Worm (Caenorhabditis elegans): ENCODE measurements around the gene Y38H8A.1.

ce11 chrIV:13454698-13455097, 27.9 kb upstream of the Y38H8A.1 start, which contains the start of gene uso-1:
- TF ChIP-seq nfya-1 (tag; optimal IDR thresholded peaks at IDR 0.05) (no peak), ceh-19 (GFP tag; optimal IDR thresholded peaks at IDR 0.05) (no peak), ztf-16 (tag; optimal IDR thresholded peaks at IDR 0.05) (no peak), unc-55 (GFP tag; optimal IDR thresholded peaks at IDR 0.05) (no peak), hlh-13 (GFP tag; optimal IDR thresholded peaks at IDR 0.05) (no peak), tbx-7 (tag; optimal IDR thresholded peaks at IDR 0.05) (no peak), pqm-1 (tag; optimal IDR thresholded peaks at IDR 0.05) (no peak), elt-2 (tag; optimal IDR thresholded peaks at IDR 0.05) (no peak), unc-3 (GFP tag; conservative IDR thresholded peaks at IDR 0.05) (no peak), unc-3 (tag; optimal IDR thresholded peaks at IDR 0.05) (no peak), ceh-2 (tag; optimal IDR thresholded peaks at IDR 0.05) (no peak), pat-9 (tag; optimal IDR thresholded peaks at IDR 0.05) (no peak), elt-4 (tag; optimal IDR thresholded peaks at IDR 0.05) (no peak), dve-1 (tag; optimal IDR thresholded peaks at IDR 0.05) (no peak)

All from whole organism, late embryonic.